Worm (Caenorhabditis elegans) whole organism, dauer: ENCODE data around the gene C09E7.11.
"Not testable (repeated sequence)": the region's sequence is repeated elsewhere in the genome, so short reads cannot be mapped to it uniquely, and the experiment has no call there.

Experiments used
- unc-62 ChIP-seq: sonication (generic microtip); optimal IDR thresholded peaks from 2 replicates; lab custom pipeline; 2017; ENCODE audit warnings: missing biosample characterization, missing genetic modification reagents, missing genetic modification characterization

C09E7.11 gene

ce11 chrIII:6527902-6528301 lies 3.3 kb upstream of the C09E7.11 start, which contains the start of gene pqn-10:
pqn-10 (plus strand) TSS chrIII:6528202.
- TF ChIP-seq unc-62 (GFP tag; lab: Kevin White, UChicago) = no peak

ce11 chrIII:6532647-6533046 lies 1.4 kb downstream of the C09E7.11 start, which contains the start of gene srxa-5:
srxa-5 (plus strand) TSS chrIII:6532947.
- TF ChIP-seq unc-62 (GFP tag; lab: Kevin White, UChicago) = no peak

ce11 chrIII:6536945-6537568 lies 5.9 kb downstream of the C09E7.11 start, which contains the start of gene C09E7.4:
C09E7.4 (minus strand) TSS chrIII:6536995.
- TF ChIP-seq unc-62 (GFP tag; lab: Kevin White, UChicago) = no peak

- TF ChIP-seq unc-62 (GFP tag; lab: Kevin White, UChicago) = not testable (repeated sequence)
These were observed 20.2 kb downstream of the C09E7.11 start, which contains the start of gene C09E7.7 for ce11 chrIII:6551187-6552058. C09E7.7 (minus strand) TSS chrIII:6551243.

ce11 chrIII:6558487-6558886 lies 27.3 kb downstream of the C09E7.11 start, which contains the start of gene C09E7.8:
C09E7.8 (minus strand) TSS chrIII:6558587.
- no peak for TF ChIP-seq unc-62 (GFP tag; lab: Kevin White, UChicago)

ce11 chrIII:6577159-6577558 lies 46.0 kb downstream of the C09E7.11 start:
- TF ChIP-seq unc-62 (GFP tag; lab: Kevin White, UChicago) = no peak

DNA sequence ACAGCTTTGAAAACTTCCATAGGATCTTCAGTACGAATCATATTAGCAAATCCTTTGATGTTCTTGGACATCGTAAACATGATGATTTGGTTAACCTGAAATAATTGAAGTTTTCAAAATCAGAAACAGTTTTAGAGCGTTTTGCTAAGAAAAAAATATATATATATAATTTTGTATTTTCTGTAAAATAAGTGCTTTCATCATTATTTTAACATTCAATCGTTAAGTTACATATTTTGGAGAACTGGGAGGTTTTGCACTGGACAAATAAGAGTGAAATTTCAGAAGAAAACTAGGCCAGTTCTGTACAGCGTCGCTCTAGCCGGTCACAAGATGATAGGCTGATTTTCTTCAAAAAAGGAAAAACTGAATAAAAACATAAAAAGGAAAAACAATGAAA lies 47.3 kb downstream of the C09E7.11 start, which contains the start of gene F27B3.6:
Gene F27B3.6 (minus strand): TSS at position 101 of the 400 bp plus-strand sequence.
- no peak for TF ChIP-seq unc-62 (GFP tag; lab: Kevin White, UChicago)

DNA sequence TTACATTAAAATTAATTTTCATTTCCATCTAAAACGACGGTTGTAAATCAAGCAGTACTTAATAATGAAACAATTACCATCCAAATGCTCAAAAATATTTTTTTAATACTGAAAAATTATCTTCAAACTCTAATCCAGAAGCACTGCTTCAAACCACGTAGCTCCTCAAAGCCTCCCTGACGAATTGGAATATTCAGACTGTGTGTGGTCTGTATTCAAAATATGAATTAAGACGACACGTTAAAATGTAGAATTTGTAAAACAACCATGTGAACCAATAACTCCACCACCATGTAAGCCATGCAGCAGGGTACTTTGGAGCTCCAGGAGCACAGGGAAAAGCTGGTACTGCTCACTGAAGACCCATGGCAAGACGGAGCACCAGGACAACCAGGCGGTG lies 48.2 kb downstream of the C09E7.11 start, which contains the start of gene F27B3.8:
Gene F27B3.8 (plus strand): TSS at position 301 of the 400 bp plus-strand sequence.
- no peak for TF ChIP-seq unc-62 (GFP tag; lab: Kevin White, UChicago)

DNA sequence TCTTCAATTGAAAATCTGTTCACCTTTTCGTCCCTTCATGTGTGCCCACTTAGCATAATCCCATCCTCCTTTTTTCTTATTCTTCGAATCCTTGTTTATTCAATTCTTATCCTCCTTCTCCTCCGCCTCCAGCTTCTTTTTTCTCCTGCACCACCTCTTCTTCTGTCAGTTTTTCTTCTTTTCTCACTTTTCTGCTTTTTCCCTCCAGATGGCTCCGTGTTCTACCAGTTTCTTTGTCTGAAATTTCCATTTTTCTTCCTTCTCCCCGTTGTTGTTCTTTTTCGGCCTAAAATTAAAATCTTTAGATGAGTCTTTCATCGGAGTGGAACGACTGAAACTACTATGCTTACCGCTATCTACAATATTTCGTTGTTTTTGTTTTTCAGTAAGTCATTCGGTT lies 50.4 kb downstream of the C09E7.11 start, which contains the start of gene acr-21:
Gene acr-21 (plus strand): TSS at position 301 of the 400 bp plus-strand sequence.
- TF ChIP-seq unc-62 (GFP tag; lab: Kevin White, UChicago) = no peak
